Fruit fly (Drosophila melanogaster): ENCODE results near the gene Cad96Ca.

Cad96Ca gene

dm6 chr3R:25183484-25184442 is 24.3 kb downstream of the Cad96Ca start, which contains the start of gene dan (continued):
- no peak for TF ChIP-seq tup (GFP tag; optimal IDR thresholded peaks at IDR 0.05)
- TF ChIP-seq chm (GFP tag; IDR thresholded peaks at IDR 0.05): no peak
- TF ChIP-seq CG17359 (tag; optimal IDR thresholded peaks at IDR 0.05): no peak
- TF ChIP-seq shn (GFP tag; optimal IDR thresholded peaks at IDR 0.05): no peak
- peak in 1 of 2 experiments; percentile 5 for TF ChIP-seq Pdp1 (GFP tag; optimal IDR thresholded peaks at IDR 0.05)
- peak; percentile 94 for TF ChIP-seq CG15479 (GFP tag; optimal IDR thresholded peaks at IDR 0.05)
- peak; percentile 11 for TF ChIP-seq CG1832 (GFP tag; optimal IDR thresholded peaks at IDR 0.05)
- no peak for TF ChIP-seq cas (GFP tag; IDR thresholded peaks at IDR 0.05)
- TF ChIP-seq kah (GFP tag; optimal IDR thresholded peaks at IDR 0.05): no peak
- TF ChIP-seq Sox100B (GFP tag; optimal IDR thresholded peaks at IDR 0.05): peak; percentile 38
- no peak for TF ChIP-seq tll (GFP tag; optimal IDR thresholded peaks at IDR 0.05)
- peak; percentile 71 for TF ChIP-seq CG7839 (tag; optimal IDR thresholded peaks at IDR 0.05)
- peak; percentile 47 for TF ChIP-seq CG10209 (GFP tag; optimal IDR thresholded peaks at IDR 0.05)
- TF ChIP-seq vfl (GFP tag; optimal IDR thresholded peaks at IDR 0.05): no peak
- TF ChIP-seq sob (GFP tag; IDR thresholded peaks at IDR 0.05): no peak
- TF ChIP-seq D19A (tag; optimal IDR thresholded peaks at IDR 0.05): peak; percentile 39
- TF ChIP-seq Dek (tag; optimal IDR thresholded peaks at IDR 0.05): peak; percentile 41
- TF ChIP-seq Sry-β (GFP tag; optimal IDR thresholded peaks at IDR 0.05): no peak
- TF ChIP-seq Ravus (GFP tag; IDR thresholded peaks at IDR 0.05): no peak
- no peak for TF ChIP-seq CG18764 (GFP tag; optimal IDR thresholded peaks at IDR 0.05)
- TF ChIP-seq Scr (GFP tag; IDR thresholded peaks at IDR 0.05; ENCODE audit: partially characterized antibody): no peak
- TF ChIP-seq da (GFP tag; optimal IDR thresholded peaks at IDR 0.05): no peak
- no peak for TF ChIP-seq CG15601 (tag; optimal IDR thresholded peaks at IDR 0.05)
- TF ChIP-seq CG12659 (GFP tag; optimal IDR thresholded peaks at IDR 0.05): peak; percentile 37
- no peak for TF ChIP-seq pfk (GFP tag; optimal IDR thresholded peaks at IDR 0.05)
- no peak for TF ChIP-seq CG6791 (GFP tag; IDR thresholded peaks at IDR 0.05; ENCODE audit: partially characterized antibody)
- TF ChIP-seq CG5245 (GFP tag; optimal IDR thresholded peaks at IDR 0.05): no peak
- TF ChIP-seq CG12104 (GFP tag; optimal IDR thresholded peaks at IDR 0.05): peak; percentile 6
- no peak for TF ChIP-seq CG8765 (GFP tag; IDR thresholded peaks at IDR 0.05)
- peak; percentile 29 for TF ChIP-seq ac (GFP tag; optimal IDR thresholded peaks at IDR 0.05)
- peak; percentile 49; the same call in 1 of the 2 replicates for TF ChIP-seq slbo (GFP tag; IDR thresholded peaks at IDR 0.05)
- TF ChIP-seq phol (tag; optimal IDR thresholded peaks at IDR 0.05): peak; percentile 68
- no peak for TF ChIP-seq Hmx (GFP tag; optimal IDR thresholded peaks at IDR 0.05)
- TF ChIP-seq chinmo (GFP tag; IDR thresholded peaks at IDR 0.05; ENCODE audit: partially characterized antibody): no peak
- TF ChIP-seq trem (tag; optimal IDR thresholded peaks at IDR 0.05): peak; percentile 30
- TF ChIP-seq CG18619 (GFP tag; optimal IDR thresholded peaks at IDR 0.05): peak; percentile 42
- TF ChIP-seq CG11398 (GFP tag; optimal IDR thresholded peaks at IDR 0.05): no peak
- peak; percentile 32 for TF ChIP-seq CG16815 (GFP tag; optimal IDR thresholded peaks at IDR 0.05)
- 0 out of 2 replicates have a peak, but pooled peaks have one; percentile 37 for TF ChIP-seq Xrp1 (GFP tag; IDR thresholded peaks at IDR 0.05)
- TF ChIP-seq peb (GFP tag; IDR thresholded peaks at IDR 0.05): no peak
- peak; percentile 43 for TF ChIP-seq lab (GFP tag; optimal IDR thresholded peaks at IDR 0.05)
- no peak for TF ChIP-seq CG9876 (GFP tag; optimal IDR thresholded peaks at IDR 0.05)
- peak; percentile 30; the same call in 1 of the 3 replicates for TF ChIP-seq row (GFP tag; IDR thresholded peaks at IDR 0.05)
- TF ChIP-seq Med (GFP tag): no peak
- peak; percentile 83 for TF ChIP-seq sens (GFP tag)
- TF ChIP-seq ci (GFP tag; IDR thresholded peaks at IDR 0.05): no peak
- peak; percentile 2 for TF ChIP-seq Camta (GFP tag; optimal IDR thresholded peaks at IDR 0.05)
- TF ChIP-seq CG18599 (GFP tag; optimal IDR thresholded peaks at IDR 0.05): peak; percentile 54
